Worm (Caenorhabditis elegans) whole organism, L4 larva: ENCODE measurements around the gene F22B5.5.

Experiments used
- D1046.2 ChIP-seq: fragments of 200-800 bp; sonication (Bioruptor generic); IDR thresholded peaks from 2 replicates; pipeline ENCODE4 v1.3.6; 2022; ENCODE audit warnings: missing genetic modification characterization, missing compliant biosample characterization
- F26F4.8 ChIP-seq: fragments of 200-800 bp; sonication (Bioruptor generic); conservative IDR thresholded peaks from 2 replicates; pipeline ENCODE4 v1.3.6; 2022; ENCODE audit warnings: missing genetic modification characterization, missing compliant biosample characterization
- F37D6.2 ChIP-seq: sonication (generic microtip); optimal IDR thresholded peaks from 2 replicates; lab custom pipeline; 2016; ENCODE audit warnings: mild to moderate bottlenecking, missing genetic modification characterization, missing compliant biosample characterization
- T20F7.1 ChIP-seq: fragments of 200-800 bp; sonication (Bioruptor generic); optimal IDR thresholded peaks from 2 replicates; lab custom pipeline; 2018; ENCODE audit warnings: mild to moderate bottlenecking, missing genetic modification characterization, missing compliant biosample characterization
- T26A8.4 ChIP-seq: fragments of 200-800 bp; sonication (Bioruptor generic); IDR thresholded peaks from 2 replicates; pipeline ENCODE4 v1.3.6; 2022; ENCODE audit warnings: missing genetic modification characterization, missing compliant biosample characterization
- Y105C5A.15 ChIP-seq: fragments of 200-800 bp; sonication (Bioruptor generic); IDR thresholded peaks from 2 replicates; pipeline ENCODE4 v1.3.6; 2022; ENCODE audit warnings: missing genetic modification characterization, missing compliant biosample characterization
- Y5F2A.4 ChIP-seq: fragments of 200-800 bp; sonication (Bioruptor generic); optimal IDR thresholded peaks from 2 replicates; lab custom pipeline; 2018; ENCODE audit warnings: mild to moderate bottlenecking, missing genetic modification characterization, missing compliant biosample characterization
- aha-1 ChIP-seq: fragments of 150-350 bp; peaks from one replicate; lab custom pipeline; 2014; ENCODE audit warnings: missing biosample characterization, missing genetic modification characterization
- arid-1 ChIP-seq: fragments of 200-800 bp; sonication (Bioruptor generic); conservative IDR thresholded peaks from 2 replicates; pipeline ENCODE4 v1.3.6; 2022; ENCODE audit warnings: missing genetic modification reagents, missing genetic modification characterization, missing compliant biosample characterization
- ceh-62 ChIP-seq: sonication (generic microtip); optimal IDR thresholded peaks from 2 replicates; lab custom pipeline; 2017; ENCODE audit warnings: missing biosample characterization, missing genetic modification characterization
- ces-1 ChIP-seq: fragments of 150-350 bp; sonication (generic microtip); optimal IDR thresholded peaks from 4 replicates; lab custom pipeline; 2014; ENCODE audit warnings: missing biosample characterization, missing genetic modification reagents, missing genetic modification characterization
- daf-16 ChIP-seq, 3 experiments: sonication (generic microtip); optimal IDR thresholded peaks; 2 replicates each; lab custom pipeline; 2016 to 2017; ENCODE audit warnings: missing genetic modification characterization in 3 of 3, missing genetic modification reagents in 3 of 3, mild to moderate bottlenecking in 2 of 3, missing compliant biosample characterization in 2 of 3, missing biosample characterization in 1 of 3, moderate library complexity in 1 of 3
- dmd-8 ChIP-seq: fragments of 200-800 bp; sonication (Bioruptor generic); IDR thresholded peaks from 2 replicates; pipeline ENCODE4 v1.3.6; 2022; ENCODE audit warnings: missing genetic modification characterization, missing compliant biosample characterization
- dmd-9 ChIP-seq: fragments of 200-800 bp; sonication (Bioruptor generic); IDR thresholded peaks from 2 replicates; pipeline ENCODE4 v1.3.6; 2022; ENCODE audit warnings: missing genetic modification reagents, missing genetic modification characterization, missing compliant biosample characterization
- duxl-1 ChIP-seq: sonication (generic microtip); optimal IDR thresholded peaks from 2 replicates; lab custom pipeline; 2016; ENCODE audit warnings: mild to moderate bottlenecking, missing genetic modification characterization, moderate library complexity, missing compliant biosample characterization; ENCODE audit not compliant: poor library complexity
- dve-1 ChIP-seq: sonication (generic microtip); optimal IDR thresholded peaks from 2 replicates; lab custom pipeline; 2017; ENCODE audit warnings: antibody characterized with exemption, mild to moderate bottlenecking, missing genetic modification characterization, missing compliant biosample characterization; ENCODE audit not compliant: insufficient read depth
- egl-27 ChIP-seq: sonication (generic microtip); optimal IDR thresholded peaks from 3 replicates; lab custom pipeline; 2017; ENCODE audit warnings: missing biosample characterization, missing genetic modification reagents, missing genetic modification characterization
- fkh-10 ChIP-seq: fragments of 150-350 bp; optimal IDR thresholded peaks from 2 replicates; lab custom pipeline; 2014; ENCODE audit warnings: missing biosample characterization, missing genetic modification reagents, missing genetic modification characterization
- fos-1 ChIP-seq: fragments of 150-350 bp; optimal IDR thresholded peaks from 2 replicates; lab custom pipeline; 2014; ENCODE audit warnings: missing biosample characterization, missing genetic modification characterization
- gei-8 ChIP-seq: fragments of 200-800 bp; sonication (Bioruptor generic); optimal IDR thresholded peaks from 2 replicates; lab custom pipeline; 2018; ENCODE audit warnings: mild to moderate bottlenecking, missing genetic modification characterization, missing compliant biosample characterization
- hif-1 ChIP-seq, 2 experiments: sonication (generic microtip); optimal IDR thresholded peaks; 2 replicates each; lab custom pipeline; 2016 to 2017; ENCODE audit warnings: missing compliant biosample characterization in 2 of 2, missing genetic modification characterization in 2 of 2, missing genetic modification reagents in 2 of 2, missing genotype in 2 of 2, mild to moderate bottlenecking in 1 of 2
- hlh-11 ChIP-seq: fragments of 200-800 bp; sonication (Bioruptor generic); optimal IDR thresholded peaks from 2 replicates; lab custom pipeline; 2018; ENCODE audit warnings: mild to moderate bottlenecking, missing genetic modification characterization, missing compliant biosample characterization
- hlh-30 ChIP-seq: sonication (generic microtip); optimal IDR thresholded peaks from 2 replicates; lab custom pipeline; 2017; ENCODE audit warnings: antibody characterized with exemption, mild to moderate bottlenecking, missing genetic modification characterization, missing compliant biosample characterization; ENCODE audit not compliant: insufficient read depth
- lin-13 ChIP-seq: fragments of 150-350 bp; optimal IDR thresholded peaks from 2 replicates; lab custom pipeline; 2014; ENCODE audit warnings: missing biosample characterization, missing genetic modification reagents, missing genetic modification characterization
- lin-15B ChIP-seq: fragments of 150-350 bp; sonication (generic microtip); optimal IDR thresholded peaks from 3 replicates; lab custom pipeline; 2014; ENCODE audit warnings: missing biosample characterization, missing genetic modification characterization
- lin-29 ChIP-seq: fragments of 200-800 bp; sonication (Bioruptor generic); IDR thresholded peaks from 2 replicates; pipeline ENCODE4 v1.3.6; 2022; ENCODE audit warnings: missing genetic modification reagents, missing genetic modification characterization, missing compliant biosample characterization
- lin-39 ChIP-seq: fragments of 150-350 bp; optimal IDR thresholded peaks from 2 replicates; lab custom pipeline; 2014; ENCODE audit warnings: missing biosample characterization, missing genetic modification reagents, missing genetic modification characterization
- lsy-2 ChIP-seq, 2 experiments: fragments of 150-350 bp in 1 of 2; sonication (generic microtip) in 1 of 2; optimal IDR thresholded peaks; 2 replicates each; lab custom pipeline; 2014 to 2017; ENCODE audit warnings: missing biosample characterization in 2 of 2, missing genetic modification characterization in 2 of 2
- madf-9 ChIP-seq: fragments of 200-800 bp; sonication (Bioruptor generic); conservative IDR thresholded peaks from 2 replicates; pipeline ENCODE4 v1.3.6; 2022; ENCODE audit warnings: missing genetic modification reagents, missing genetic modification characterization, missing compliant biosample characterization
- mdl-1 ChIP-seq, 2 experiments: fragments of 150-350 bp in 1 of 2; sonication (generic microtip) in 1 of 2; optimal IDR thresholded peaks; 2 replicates each; lab custom pipeline; 2014 to 2017; ENCODE audit warnings: missing biosample characterization in 2 of 2, missing genetic modification characterization in 2 of 2
- mdt-29 ChIP-seq: fragments of 200-800 bp; sonication (Bioruptor generic); IDR thresholded peaks from 2 replicates; pipeline ENCODE4 v1.3.6; 2022; ENCODE audit warnings: missing genetic modification reagents, missing genetic modification characterization, missing compliant biosample characterization
- mep-1 ChIP-seq: fragments of 150-350 bp; sonication (generic microtip); optimal IDR thresholded peaks from 3 replicates; lab custom pipeline; 2014; ENCODE audit warnings: missing biosample characterization, missing genetic modification characterization
- mes-2 ChIP-seq: sonication (generic microtip); optimal IDR thresholded peaks from 2 replicates; lab custom pipeline; 2016; ENCODE audit warnings: missing genotype, mild to moderate bottlenecking, missing genetic modification characterization, missing compliant biosample characterization; ENCODE audit not compliant: poor library complexity, severe bottlenecking
- nhr-10 ChIP-seq: fragments of 150-350 bp; optimal IDR thresholded peaks from 2 replicates; lab custom pipeline; 2014; ENCODE audit warnings: missing biosample characterization, missing genetic modification characterization
- nhr-11 ChIP-seq: fragments of 150-350 bp; optimal IDR thresholded peaks from 2 replicates; lab custom pipeline; 2014; ENCODE audit warnings: missing biosample characterization, missing genetic modification characterization
- nhr-25 ChIP-seq: sonication (generic microtip); optimal IDR thresholded peaks from 2 replicates; lab custom pipeline; 2017; ENCODE audit warnings: missing genetic modification characterization, mild to moderate bottlenecking, missing compliant biosample characterization, antibody characterized with exemption, moderate library complexity, borderline replicate concordance; ENCODE audit not compliant: insufficient read depth
- nhr-28 ChIP-seq: fragments of 150-350 bp; optimal IDR thresholded peaks from 2 replicates; lab custom pipeline; 2014; ENCODE audit warnings: missing biosample characterization, missing genetic modification characterization
- nhr-42 ChIP-seq: fragments of 200-800 bp; sonication (Bioruptor generic); IDR thresholded peaks from 2 replicates; pipeline ENCODE4 v1.3.6; 2022; ENCODE audit warnings: missing genetic modification characterization, missing compliant biosample characterization
- pha-4 ChIP-seq, 2 experiments: fragments of 150-350 bp in 1 of 2; fragments of 200-800 bp in 1 of 2; sonication (Bioruptor generic) in 1 of 2; IDR thresholded peaks in 1 of 2; optimal IDR thresholded peaks in 1 of 2; 2 replicates each; pipeline versions ENCODE4 v1.3.6 to Lab custom; 2014 to 2022; ENCODE audit warnings: missing genetic modification characterization in 2 of 2, missing genetic modification reagents in 2 of 2, missing biosample characterization in 1 of 2, missing compliant biosample characterization in 1 of 2
- pqm-1 ChIP-seq: sonication (generic microtip); optimal IDR thresholded peaks from 2 replicates; lab custom pipeline; 2017; ENCODE audit warnings: missing biosample characterization, missing genetic modification characterization
- saeg-2 ChIP-seq: fragments of 200-800 bp; sonication (Bioruptor generic); IDR thresholded peaks from 2 replicates; pipeline ENCODE4 v1.3.6; 2022; ENCODE audit warnings: missing genetic modification reagents, missing genetic modification characterization, missing compliant biosample characterization
- sdz-12 ChIP-seq: fragments of 200-800 bp; sonication (Bioruptor generic); optimal IDR thresholded peaks from 2 replicates; lab custom pipeline; 2018; ENCODE audit warnings: mild to moderate bottlenecking, missing genetic modification characterization, missing compliant biosample characterization
- skn-1 ChIP-seq: fragments of 150-350 bp; optimal IDR thresholded peaks from 2 replicates; lab custom pipeline; 2014; ENCODE audit warnings: missing biosample characterization, missing genetic modification characterization
- spr-1 ChIP-seq: sonication (generic microtip); optimal IDR thresholded peaks from 2 replicates; lab custom pipeline; 2016; ENCODE audit warnings: mild to moderate bottlenecking, missing genetic modification characterization, missing compliant biosample characterization
- tag-97 ChIP-seq: fragments of 200-800 bp; sonication (Bioruptor generic); IDR thresholded peaks from 2 replicates; pipeline ENCODE4 v1.3.6; 2022; ENCODE audit warnings: missing genetic modification characterization, missing compliant biosample characterization
- unc-62 ChIP-seq, 3 experiments: fragments of 150-350 bp in 1 of 3; sonication (generic microtip); optimal IDR thresholded peaks in 2 of 3; peaks in 1 of 3; 1 replicate in 1 of 3; 2 replicates in 2 of 3; lab custom pipeline; 2014 to 2017; ENCODE audit warnings: missing biosample characterization in 3 of 3, missing genetic modification characterization in 3 of 3, missing genetic modification reagents in 3 of 3, missing genotype in 1 of 3
- vab-7 ChIP-seq: fragments of 200-800 bp; sonication (Bioruptor generic); IDR thresholded peaks from 2 replicates; pipeline ENCODE4 v1.3.6; 2022; ENCODE audit warnings: missing genetic modification reagents, missing genetic modification characterization, missing compliant biosample characterization
- ztf-11 ChIP-seq: fragments of 150-350 bp; optimal IDR thresholded peaks from 2 replicates; lab custom pipeline; 2014; ENCODE audit warnings: missing biosample characterization, missing genetic modification characterization

The F22B5.5 gene

ce11 chrII:8481033-8481708 is 26.8 kb upstream of the F22B5.5 start (continued):
- peak in 1 of 2 experiments; percentile 75 for TF ChIP-seq hif-1 (tag; optimal IDR thresholded peaks at IDR 0.05; lab: Kevin White, UChicago)
- no peak for TF ChIP-seq lin-29 (GFP tag; lab: Robert Waterston, UW)
- peak in 1 of 2 experiments; percentile 5 for TF ChIP-seq unc-62 (GFP tag; optimal IDR thresholded peaks at IDR 0.05 in 1 of 2; lab: Kevin White, UChicago)
- TF ChIP-seq unc-62 (tag; optimal IDR thresholded peaks at IDR 0.05; lab: Kevin White, UChicago): no peak
- no peak for TF ChIP-seq ces-1
- no peak for TF ChIP-seq mes-2 (tag; lab: Kevin White, UChicago)
- no peak for TF ChIP-seq vab-7 (GFP tag; lab: Robert Waterston, UW)
- peak; percentile 37 for TF ChIP-seq mep-1
- peak; percentile 98 for TF ChIP-seq aha-1 (tag; lab: Kevin White, UChicago)
- TF ChIP-seq madf-9: no peak
- peak in 1 of 2 experiments; percentile 52 for TF ChIP-seq lsy-2 (tag; optimal IDR thresholded peaks at IDR 0.05; lab: Kevin White, UChicago)
- TF ChIP-seq mdt-29: peak; percentile 69
- no peak for TF ChIP-seq egl-27
- no peak for TF ChIP-seq dmd-9 (GFP tag; lab: Robert Waterston, UW)
- TF ChIP-seq pqm-1 (tag; lab: Kevin White, UChicago): no peak
- no peak for TF ChIP-seq sdz-12 (GFP tag; lab: Kevin White, UChicago)
- peak; percentile 24 for TF ChIP-seq nhr-28
- no peak for TF ChIP-seq ztf-11 (tag; lab: Kevin White, UChicago)
- TF ChIP-seq nhr-10: no peak
- TF ChIP-seq hlh-30 (tag; lab: Kevin White, UChicago): peak; percentile 40
- TF ChIP-seq tag-97 (GFP tag; lab: Robert Waterston, UW): no peak
- no peak for TF ChIP-seq arid-1
- TF ChIP-seq hlh-11: peak; percentile 60
- TF ChIP-seq dve-1 (tag; lab: Kevin White, UChicago): peak; percentile 11
- TF ChIP-seq gei-8 (GFP tag; lab: Kevin White, UChicago): no peak
- no peak for TF ChIP-seq Y5F2A.4 (GFP tag; lab: Kevin White, UChicago)
- TF ChIP-seq skn-1 (tag; lab: Kevin White, UChicago): no peak
- no peak for TF ChIP-seq lin-15B
- TF ChIP-seq pha-4 (GFP tag; IDR thresholded peaks at IDR 0.05; lab: Robert Waterston, UW): peak; percentile 27; the same call in 1 of the 2 replicates
- TF ChIP-seq pha-4 (tag; optimal IDR thresholded peaks at IDR 0.05; lab: Kevin White, UChicago): no peak
- no peak for TF ChIP-seq nhr-11 (tag; lab: Kevin White, UChicago)
- no peak for TF ChIP-seq ceh-62
- TF ChIP-seq D1046.2 (GFP tag; lab: Robert Waterston, UW): no peak
- TF ChIP-seq F26F4.8 (GFP tag; lab: Robert Waterston, UW): no peak
- TF ChIP-seq Y105C5A.15 (GFP tag; lab: Robert Waterston, UW): 0 out of 2 replicates have a peak, but pooled peaks have one; percentile 48
- TF ChIP-seq lin-39 (tag; lab: Kevin White, UChicago): no peak
- no peak for TF ChIP-seq nhr-25
- no peak for TF ChIP-seq lin-13 (GFP tag; lab: Kevin White, UChicago)
- TF ChIP-seq T26A8.4: peak; percentile 37
- TF ChIP-seq spr-1 (tag; lab: Kevin White, UChicago): no peak
- no peak for TF ChIP-seq dmd-8 (GFP tag; lab: Robert Waterston, UW)
- no peak for TF ChIP-seq duxl-1 (tag; lab: Kevin White, UChicago)
- TF ChIP-seq T20F7.1: peak; percentile 42
- no peak for TF ChIP-seq nhr-42 (GFP tag; lab: Robert Waterston, UW)
- TF ChIP-seq F37D6.2: no peak
- no peak for TF ChIP-seq fkh-10 (GFP tag; lab: Kevin White, UChicago)
- TF ChIP-seq daf-16 (GFP tag; optimal IDR thresholded peaks at IDR 0.05; lab: Kevin White, UChicago): peak in 1 of 2 experiments; percentile 87
- TF ChIP-seq daf-16 (tag; optimal IDR thresholded peaks at IDR 0.05; lab: Kevin White, UChicago): peak; percentile 70
- TF ChIP-seq saeg-2 (GFP tag; lab: Robert Waterston, UW): no peak
- TF ChIP-seq mdl-1 (tag; optimal IDR thresholded peaks at IDR 0.05; lab: Kevin White, UChicago): peak in 1 of 2 experiments; percentile 17
- TF ChIP-seq fos-1 (tag; lab: Kevin White, UChicago): no peak
